Worm (Caenorhabditis elegans) whole organism, L2 larva: ENCODE measurements around the gene F56H9.6.

Experiments
- C34F6.9 ChIP-seq: fragments of 150-350 bp; optimal IDR thresholded peaks from 2 replicates; lab custom pipeline; 2014; ENCODE audit warnings: missing biosample characterization, missing genetic modification characterization
- F13H6.1 ChIP-seq: sonication (generic microtip); optimal IDR thresholded peaks from 2 replicates; lab custom pipeline; 2016; ENCODE audit warnings: missing genetic modification characterization, missing compliant biosample characterization
- R02D3.7 ChIP-seq: fragments of 150-350 bp; optimal IDR thresholded peaks from 2 replicates; lab custom pipeline; 2014; ENCODE audit warnings: missing biosample characterization, missing genetic modification characterization
- ZK546.5 ChIP-seq: sonication (generic microtip); optimal IDR thresholded peaks from 2 replicates; lab custom pipeline; 2017; ENCODE audit warnings: missing biosample characterization, missing genetic modification characterization
- alr-1 ChIP-seq: fragments of 150-350 bp; optimal IDR thresholded peaks from 2 replicates; lab custom pipeline; 2014; ENCODE audit warnings: missing biosample characterization, missing genetic modification characterization
- ama-1 ChIP-seq: fragments of 150-350 bp; optimal IDR thresholded peaks from 2 replicates; lab custom pipeline; 2018; ENCODE audit warnings: inconsistent platforms
- ceh-16 ChIP-seq: fragments of 150-350 bp; optimal IDR thresholded peaks from 2 replicates; lab custom pipeline; 2014; ENCODE audit warnings: missing biosample characterization, missing genetic modification characterization
- ceh-82 ChIP-seq: fragments of 150-350 bp; optimal IDR thresholded peaks from 2 replicates; lab custom pipeline; 2014; ENCODE audit warnings: missing biosample characterization, missing genetic modification characterization
- dmd-4 ChIP-seq: sonication (generic microtip); optimal IDR thresholded peaks from 2 replicates; lab custom pipeline; 2017; ENCODE audit warnings: missing biosample characterization, missing genetic modification characterization
- egl-27 ChIP-seq: sonication (generic microtip); optimal IDR thresholded peaks from 3 replicates; lab custom pipeline; 2017; ENCODE audit warnings: missing biosample characterization, missing genetic modification reagents, missing genetic modification characterization
- elt-3 ChIP-seq: sonication (generic microtip); optimal IDR thresholded peaks from 2 replicates; lab custom pipeline; 2017; ENCODE audit warnings: missing biosample characterization, missing genetic modification characterization
- fos-1 ChIP-seq: fragments of 150-350 bp; optimal IDR thresholded peaks from 2 replicates; lab custom pipeline; 2014; ENCODE audit warnings: missing biosample characterization, missing genetic modification characterization
- gmeb-1 ChIP-seq: fragments of 150-350 bp; optimal IDR thresholded peaks from 2 replicates; lab custom pipeline; 2014; ENCODE audit warnings: missing biosample characterization, missing genetic modification characterization
- lin-11 ChIP-seq: fragments of 150-350 bp; sonication (generic microtip); optimal IDR thresholded peaks from 2 replicates; lab custom pipeline; 2014; ENCODE audit warnings: missing biosample characterization, missing genetic modification characterization, inconsistent platforms, mixed read lengths
- lin-13 ChIP-seq: fragments of 150-350 bp; optimal IDR thresholded peaks from 2 replicates; lab custom pipeline; 2014; ENCODE audit warnings: missing biosample characterization, missing genetic modification reagents, missing genetic modification characterization
- lin-39 ChIP-seq: fragments of 150-350 bp; optimal IDR thresholded peaks from 2 replicates; lab custom pipeline; 2014; ENCODE audit warnings: missing biosample characterization, missing genetic modification reagents, missing genetic modification characterization
- lsy-2 ChIP-seq, 2 experiments: fragments of 150-350 bp in 1 of 2; sonication (generic microtip) in 1 of 2; optimal IDR thresholded peaks; 2 replicates each; lab custom pipeline; 2014 to 2017; ENCODE audit warnings: missing biosample characterization in 2 of 2, missing genetic modification characterization in 2 of 2
- mab-5 ChIP-seq: fragments of 150-350 bp; optimal IDR thresholded peaks from 2 replicates; lab custom pipeline; 2014; ENCODE audit warnings: missing biosample characterization, missing genetic modification characterization
- mbf-1 ChIP-seq: sonication (generic microtip); optimal IDR thresholded peaks from 2 replicates; lab custom pipeline; 2017; ENCODE audit warnings: missing biosample characterization, missing genetic modification characterization
- mdl-1 ChIP-seq, 2 experiments: fragments of 150-350 bp in 1 of 2; sonication (generic microtip) in 1 of 2; optimal IDR thresholded peaks; 2 replicates each; lab custom pipeline; 2017; ENCODE audit warnings: missing biosample characterization in 2 of 2, missing genetic modification characterization in 2 of 2
- nhr-10 ChIP-seq: sonication (generic microtip); optimal IDR thresholded peaks from 2 replicates; lab custom pipeline; 2017; ENCODE audit warnings: missing biosample characterization, missing genetic modification characterization
- nhr-12 ChIP-seq: fragments of 150-350 bp; optimal IDR thresholded peaks from 2 replicates; lab custom pipeline; 2014; ENCODE audit warnings: missing biosample characterization, missing genetic modification characterization
- nhr-129 ChIP-seq: fragments of 150-350 bp; optimal IDR thresholded peaks from 2 replicates; lab custom pipeline; 2014; ENCODE audit warnings: missing biosample characterization, missing genetic modification characterization
- nhr-21 ChIP-seq: fragments of 150-350 bp; optimal IDR thresholded peaks from 2 replicates; lab custom pipeline; 2014; ENCODE audit warnings: missing biosample characterization, missing genetic modification characterization
- nhr-23 ChIP-seq: fragments of 150-350 bp; optimal IDR thresholded peaks from 2 replicates; lab custom pipeline; 2014; ENCODE audit warnings: missing biosample characterization, missing genetic modification reagents, missing genetic modification characterization
- nhr-237 ChIP-seq: fragments of 150-350 bp; optimal IDR thresholded peaks from 2 replicates; lab custom pipeline; 2014; ENCODE audit warnings: missing biosample characterization, missing genetic modification characterization
- nhr-25 ChIP-seq: fragments of 150-350 bp; sonication (generic microtip); optimal IDR thresholded peaks from 3 replicates; lab custom pipeline; 2014; ENCODE audit warnings: missing biosample characterization, missing genetic modification characterization
- nhr-6 ChIP-seq: fragments of 150-350 bp; optimal IDR thresholded peaks from 2 replicates; lab custom pipeline; 2014; ENCODE audit warnings: missing biosample characterization, missing genetic modification characterization
- nhr-77 ChIP-seq: fragments of 150-350 bp; optimal IDR thresholded peaks from 2 replicates; lab custom pipeline; 2014; ENCODE audit warnings: missing biosample characterization, missing genetic modification characterization
- peb-1 ChIP-seq: fragments of 150-350 bp; optimal IDR thresholded peaks from 2 replicates; lab custom pipeline; 2014; ENCODE audit warnings: missing biosample characterization, missing genetic modification characterization
- sma-3 ChIP-seq: sonication (generic microtip); optimal IDR thresholded peaks from 2 replicates; lab custom pipeline; 2016; ENCODE audit warnings: missing genetic modification reagents, missing genetic modification characterization, missing compliant biosample characterization
- sma-9 ChIP-seq, 2 experiments: fragments of 150-350 bp in 1 of 2; sonication (generic microtip) in 1 of 2; optimal IDR thresholded peaks; 2 replicates each; lab custom pipeline; 2014 to 2016; ENCODE audit warnings: missing genetic modification characterization in 2 of 2, mild to moderate bottlenecking in 1 of 2, missing biosample characterization in 1 of 2, missing compliant biosample characterization in 1 of 2, missing genetic modification reagents in 1 of 2, moderate library complexity in 1 of 2
- snpc-4 ChIP-seq: fragments of 150-350 bp; optimal IDR thresholded peaks from 2 replicates; lab custom pipeline; 2014; ENCODE audit warnings: missing biosample characterization, missing genetic modification characterization
- unc-55 ChIP-seq: fragments of 150-350 bp; sonication (generic microtip); optimal IDR thresholded peaks from 3 replicates; lab custom pipeline; 2014; ENCODE audit warnings: missing biosample characterization, missing genetic modification reagents, missing genetic modification characterization
- unc-62 ChIP-seq: fragments of 150-350 bp; optimal IDR thresholded peaks from 2 replicates; lab custom pipeline; 2014; ENCODE audit warnings: missing biosample characterization, missing genetic modification reagents, missing genetic modification characterization
- ztf-11 ChIP-seq: sonication (generic microtip); optimal IDR thresholded peaks from 2 replicates; lab custom pipeline; 2017; ENCODE audit warnings: missing biosample characterization, missing genetic modification characterization
- ztf-4 ChIP-seq: fragments of 150-350 bp; optimal IDR thresholded peaks from 2 replicates; lab custom pipeline; 2014; ENCODE audit warnings: missing biosample characterization, missing genetic modification characterization

The F56H9.6 gene

DNA sequence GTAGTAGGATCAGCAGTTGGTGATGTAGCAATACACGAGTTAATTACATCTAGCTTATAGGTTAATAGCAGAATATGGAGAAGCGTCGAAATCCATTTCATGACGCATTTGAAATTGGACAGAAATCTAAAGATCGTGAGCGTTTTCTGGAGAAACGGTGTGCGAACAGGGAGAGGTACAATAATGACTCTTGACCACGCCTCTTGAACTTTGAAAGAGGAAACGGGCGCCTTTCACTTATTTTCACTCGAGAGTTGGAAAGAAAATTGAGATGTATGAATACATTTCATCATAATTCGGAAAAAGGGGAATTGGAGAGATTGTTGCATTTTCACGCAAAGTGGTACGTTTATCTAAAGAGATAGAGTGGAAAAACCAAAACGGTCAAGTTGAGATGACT lies at the start of gene F56H9.6:
Gene F56H9.6, minus strand, starts transcription at position 101 of the 400 bp plus-strand sequence.
- TF ChIP-seq mdl-1 (tag; optimal IDR thresholded peaks at IDR 0.05; lab: Kevin White, UChicago) (no peak), unc-55 (no peak), mbf-1 (no peak), peb-1 (no peak), ceh-82 (no peak)

DNA sequence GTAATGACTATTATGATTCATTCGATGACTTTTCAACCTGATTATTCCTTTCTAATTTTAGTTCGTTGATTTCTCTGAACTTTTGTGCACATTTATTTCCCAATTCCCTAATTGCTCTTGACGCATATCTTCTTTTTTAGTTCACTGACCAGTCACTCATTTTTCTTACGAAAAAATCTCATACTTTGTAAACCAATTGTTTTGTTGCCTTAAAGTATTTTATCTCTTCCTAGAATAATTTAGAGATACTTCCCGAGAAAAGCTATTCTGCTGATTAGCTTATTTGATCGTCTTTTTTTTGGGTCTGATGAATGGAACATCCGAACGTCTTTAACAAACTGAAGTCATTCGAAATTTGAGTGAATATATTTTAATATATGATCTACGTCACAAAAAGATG lies 49.6 kb upstream of the F56H9.6 start:
- TF ChIP-seq snpc-4 (tag; lab: Kevin White, UChicago) (no peak), lin-39 (tag; lab: Kevin White, UChicago) (no peak)

DNA sequence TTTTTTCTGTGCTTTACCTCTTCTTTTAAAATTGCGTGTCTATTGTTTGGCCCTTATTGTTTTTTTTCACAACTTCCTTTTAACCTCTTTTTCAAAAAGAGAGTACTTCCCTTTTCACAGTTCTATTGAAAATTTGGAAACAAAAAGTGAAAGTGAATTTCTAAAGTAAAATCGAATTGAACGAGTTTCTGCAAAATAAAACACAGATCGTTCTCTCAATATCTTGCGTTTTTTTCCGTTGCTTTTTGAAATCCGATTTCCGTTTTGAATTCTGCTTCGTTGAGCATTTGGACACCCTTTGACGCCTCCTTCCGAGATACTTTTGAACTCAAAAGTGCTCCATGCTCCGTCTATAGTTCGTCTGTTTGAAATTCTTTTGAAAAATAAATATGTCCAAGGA lies 46.7 kb upstream of the F56H9.6 start:
- TF ChIP-seq elt-3 (tag; lab: Kevin White, UChicago) (no peak), dmd-4 (no peak), nhr-23 (no peak), ceh-82 (no peak), nhr-237 (tag; lab: Kevin White, UChicago) (no peak), alr-1 (tag; lab: Kevin White, UChicago) (no peak), mbf-1 (no peak), nhr-129 (tag; lab: Kevin White, UChicago) (no peak), peb-1 (no peak), ceh-16 (tag; lab: Kevin White, UChicago) (no peak), lin-39 (tag; lab: Kevin White, UChicago) (no peak), ztf-11 (tag; lab: Kevin White, UChicago) (no peak)
- TF ChIP-seq, all 48 proteins: peak for 0

DNA sequence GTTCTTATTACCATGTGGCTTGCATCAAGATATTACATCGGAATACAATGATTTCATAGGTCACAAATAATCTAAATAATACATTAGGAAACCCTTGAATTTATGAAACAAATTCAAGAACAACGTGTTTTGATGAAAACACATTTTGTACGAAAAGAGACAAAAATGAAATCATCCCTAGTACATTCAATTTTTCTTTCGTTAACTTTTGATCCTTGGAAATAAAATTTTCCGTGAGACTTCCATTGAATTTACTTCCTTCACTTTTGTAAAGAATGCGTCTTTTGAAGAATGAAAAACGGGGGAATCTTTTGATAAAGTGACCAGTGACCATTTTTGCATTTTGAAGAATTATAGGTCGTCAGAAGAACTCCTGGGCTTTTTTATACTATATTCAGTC lies 44.1 kb upstream of the F56H9.6 start:
- TF ChIP-seq unc-55, result no peak
- no peak for TF ChIP-seq nhr-10
- no peak for TF ChIP-seq mab-5
- no peak for TF ChIP-seq nhr-77 (tag; lab: Kevin White, UChicago)
- TF ChIP-seq ceh-82, result no peak
- no peak for TF ChIP-seq C34F6.9 (tag; lab: Kevin White, UChicago)
- no peak for TF ChIP-seq ZK546.5 (tag; lab: Kevin White, UChicago)
- TF ChIP-seq R02D3.7 (tag; lab: Kevin White, UChicago), result no peak
- no peak for TF ChIP-seq ztf-4 (tag; lab: Kevin White, UChicago)
- no peak for TF ChIP-seq mdl-1 (tag; optimal IDR thresholded peaks at IDR 0.05; lab: Kevin White, UChicago)
- TF ChIP-seq alr-1 (tag; lab: Kevin White, UChicago), result no peak
- no peak for TF ChIP-seq fos-1 (tag; lab: Kevin White, UChicago)
- no peak for TF ChIP-seq peb-1
- no peak for TF ChIP-seq sma-9 (GFP tag; optimal IDR thresholded peaks at IDR 0.05; lab: Kevin White, UChicago)
- TF ChIP-seq sma-9 (tag; optimal IDR thresholded peaks at IDR 0.05; lab: Kevin White, UChicago), result no peak
- no peak for TF ChIP-seq nhr-12
- TF ChIP-seq sma-3 (GFP tag; lab: Kevin White, UChicago), result no peak
- no peak for TF ChIP-seq ceh-16 (tag; lab: Kevin White, UChicago)

DNA sequence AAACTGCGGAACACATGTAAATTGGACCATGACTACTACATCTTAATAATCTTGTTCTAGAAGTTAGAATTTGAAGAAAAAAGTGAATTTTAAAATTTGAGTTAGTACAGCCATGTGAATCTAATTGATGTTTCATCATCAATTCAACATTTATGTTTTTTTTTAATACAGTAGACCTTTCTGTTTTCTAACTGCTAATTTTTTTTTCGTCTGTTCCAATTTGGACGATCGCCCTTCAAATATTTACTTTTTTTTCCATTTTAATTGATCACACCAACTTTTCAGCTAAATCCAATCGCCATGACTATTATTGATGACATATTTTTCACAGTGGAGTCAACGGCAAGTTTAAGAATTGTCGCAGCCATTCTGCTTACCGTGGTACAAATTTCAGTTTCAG lies 41.0 kb upstream of the F56H9.6 start, which contains the start of gene srx-116:
Gene srx-116, plus strand, starts transcription at position 301 of the 400 bp plus-strand sequence.
- TF ChIP-seq sma-3 (GFP tag; lab: Kevin White, UChicago) (no peak), gmeb-1 (tag; lab: Kevin White, UChicago) (no peak), nhr-23 (no peak), egl-27 (tag; lab: Kevin White, UChicago) (no peak), elt-3 (tag; lab: Kevin White, UChicago) (no peak), lin-39 (tag; lab: Kevin White, UChicago) (no peak), lin-13 (no peak), nhr-10 (no peak), fos-1 (tag; lab: Kevin White, UChicago) (no peak), peb-1 (no peak), nhr-6 (tag; lab: Kevin White, UChicago) (no peak), F13H6.1 (no peak), lin-11 (tag; lab: Kevin White, UChicago) (no peak), mdl-1 (tag; optimal IDR thresholded peaks at IDR 0.05; lab: Kevin White, UChicago) (no peak), unc-62 (GFP tag; lab: Kevin White, UChicago) (no peak), dmd-4 (no peak)
- TF ChIP-seq, all 48 proteins: peak for 0

DNA sequence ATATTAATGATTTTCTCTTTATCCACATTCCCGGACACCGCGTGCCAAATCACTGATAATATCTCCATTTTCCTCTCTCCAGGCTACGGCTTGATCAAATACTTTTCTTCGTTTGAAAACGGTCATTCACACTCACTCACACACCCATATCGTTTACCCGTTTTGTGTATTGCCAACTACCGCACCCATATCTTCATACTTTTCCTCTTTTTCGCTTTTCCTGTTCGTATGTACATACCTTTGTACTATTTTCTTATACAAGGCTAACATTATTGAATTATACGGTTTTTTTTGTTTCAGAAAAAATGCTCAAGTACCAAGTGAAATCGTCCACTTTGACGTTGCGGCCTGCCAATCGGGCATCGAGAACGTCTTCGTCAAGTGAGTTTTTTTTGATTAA lies 38.3 kb upstream of the F56H9.6 start, which contains the start of gene W05B10.4:
Gene W05B10.4, plus strand, starts transcription at position 301 of the 400 bp plus-strand sequence.
- TF ChIP-seq mbf-1 (no peak), snpc-4 (tag; lab: Kevin White, UChicago) (no peak), ama-1 (no peak), gmeb-1 (tag; lab: Kevin White, UChicago) (no peak), nhr-21 (tag; lab: Kevin White, UChicago) (no peak), lin-13 (no peak), alr-1 (tag; lab: Kevin White, UChicago) (no peak), nhr-25 (tag; lab: Kevin White, UChicago) (no peak), ztf-4 (tag; lab: Kevin White, UChicago) (no peak), nhr-12 (no peak), fos-1 (tag; lab: Kevin White, UChicago) (no peak), egl-27 (tag; lab: Kevin White, UChicago) (no peak), lsy-2 (tag; optimal IDR thresholded peaks at IDR 0.05; lab: Kevin White, UChicago) (no peak), elt-3 (tag; lab: Kevin White, UChicago) (no peak), sma-9 (GFP tag; optimal IDR thresholded peaks at IDR 0.05; lab: Kevin White, UChicago) (no peak), sma-9 (tag; optimal IDR thresholded peaks at IDR 0.05; lab: Kevin White, UChicago) (no peak), R02D3.7 (tag; lab: Kevin White, UChicago) (no peak), sma-3 (GFP tag; lab: Kevin White, UChicago) (no peak), lin-39 (tag; lab: Kevin White, UChicago) (no peak)
